Fruit fly (Drosophila melanogaster) whole organism, embryonic: ENCODE results near the gene pav.

Source experiments
- Adf1 ChIP-seq: fragments of 200-800 bp; sonication (Bioruptor generic); IDR thresholded peaks from 2 replicates; pipeline ENCODE4 v1.3.6; 2022; ENCODE audit warnings: missing biosample characterization, missing genetic modification characterization
- Antp ChIP-seq: fragments of 200-800 bp; sonication (Bioruptor generic); optimal IDR thresholded peaks from 3 replicates; lab custom pipeline; 2016; ENCODE audit warnings: missing biosample characterization, missing genetic modification characterization
- CG11085 ChIP-seq: fragments of 200-800 bp; sonication (Bioruptor generic); IDR thresholded peaks from 2 replicates; pipeline ENCODE4 v1.3.6; 2022; ENCODE audit warnings: missing biosample characterization, missing genetic modification characterization
- CG11093 ChIP-seq: fragments of 200-800 bp; sonication (Bioruptor generic); IDR thresholded peaks from 3 replicates; pipeline ENCODE4 v1.3.6; 2022; ENCODE audit warnings: missing biosample characterization, missing genetic modification characterization
- CG12391 ChIP-seq: fragments of 200-800 bp; sonication (Bioruptor generic); optimal IDR thresholded peaks from 3 replicates; lab custom pipeline; 2018; ENCODE audit warnings: missing biosample characterization, mild to moderate bottlenecking, missing genetic modification characterization, moderate library complexity
- CG14050 ChIP-seq: fragments of 200-800 bp; sonication (Bioruptor generic); IDR thresholded peaks from 3 replicates; pipeline ENCODE4 v1.3.6; 2022; ENCODE audit warnings: missing biosample characterization, missing genetic modification characterization
- CG15073 ChIP-seq: fragments of 200-800 bp; sonication (Bioruptor generic); optimal IDR thresholded peaks from 2 replicates; lab custom pipeline; 2016; ENCODE audit warnings: missing biosample characterization, missing genetic modification characterization
- CG15601 ChIP-seq: fragments of 200-800 bp; sonication (Bioruptor generic); optimal IDR thresholded peaks from 3 replicates; lab custom pipeline; 2019; ENCODE audit warnings: missing biosample characterization, mild to moderate bottlenecking, missing genetic modification characterization, moderate library complexity
- CG17361 ChIP-seq: fragments of 200-800 bp; sonication (Bioruptor generic); IDR thresholded peaks from 3 replicates; pipeline ENCODE4 v1.3.6; 2022; ENCODE audit warnings: missing biosample characterization, missing genetic modification characterization
- CG17829 ChIP-seq: fragments of 200-800 bp; optimal IDR thresholded peaks from 2 replicates; lab custom pipeline; 2019; ENCODE audit warnings: missing biosample characterization, mild to moderate bottlenecking, missing genetic modification characterization, moderate library complexity
- CG17912 ChIP-seq: fragments of 200-800 bp; sonication (Bioruptor generic); optimal IDR thresholded peaks from 2 replicates; lab custom pipeline; 2018; ENCODE audit warnings: missing biosample characterization, mild to moderate bottlenecking, missing genetic modification characterization
- CG18619 ChIP-seq: fragments of 200-800 bp; sonication (Bioruptor generic); optimal IDR thresholded peaks from 3 replicates; lab custom pipeline; 2017; ENCODE audit warnings: missing biosample characterization, mild to moderate bottlenecking, missing genetic modification characterization
- CG2116 ChIP-seq: fragments of 200-800 bp; sonication (Bioruptor generic); optimal IDR thresholded peaks from 3 replicates; lab custom pipeline; 2018; ENCODE audit warnings: missing biosample characterization, mild to moderate bottlenecking, missing genetic modification characterization
- CG30020 ChIP-seq: fragments of 200-800 bp; optimal IDR thresholded peaks from 2 replicates; lab custom pipeline; 2019; ENCODE audit warnings: missing biosample characterization, mild to moderate bottlenecking, missing genetic modification characterization, moderate library complexity
- CG4424 ChIP-seq: fragments of 200-800 bp; sonication (Bioruptor generic); optimal IDR thresholded peaks from 3 replicates; lab custom pipeline; 2016; ENCODE audit warnings: missing biosample characterization, missing genetic modification characterization
- CG6791 ChIP-seq: fragments of 200-800 bp; sonication (Bioruptor generic); IDR thresholded peaks from 3 replicates; pipeline ENCODE4 v1.3.6; 2022; ENCODE audit warnings: missing biosample characterization, missing genetic modification characterization; ENCODE audit not compliant: partially characterized antibody
- CG8089 ChIP-seq: fragments of 200-800 bp; sonication (Bioruptor generic); optimal IDR thresholded peaks from 3 replicates; lab custom pipeline; 2016; ENCODE audit warnings: missing biosample characterization, missing genetic modification characterization
- CG9797 ChIP-seq: fragments of 200-800 bp; sonication (Bioruptor generic); optimal IDR thresholded peaks from 3 replicates; lab custom pipeline; 2018; ENCODE audit warnings: missing biosample characterization, mild to moderate bottlenecking, missing genetic modification characterization
- Doc2 ChIP-seq: fragments of 200-800 bp; sonication (Bioruptor generic); IDR thresholded peaks from 2 replicates; pipeline ENCODE4 v1.3.6; 2022; ENCODE audit warnings: missing biosample characterization, missing genetic modification characterization
- Hmr ChIP-seq: fragments of 200-800 bp; sonication (Bioruptor generic); optimal IDR thresholded peaks from 3 replicates; lab custom pipeline; 2017; ENCODE audit warnings: mild to moderate bottlenecking, missing biosample characterization, missing genetic modification reagents, missing genetic modification characterization
- Hr78 ChIP-seq, 2 experiments: fragments of 200-800 bp in 1 of 2; fragments of >200 bp in 1 of 2; sonication (Bioruptor generic) in 1 of 2; optimal IDR thresholded peaks; 2 replicates each; lab custom pipeline; 2017 to 2019; ENCODE audit warnings: missing biosample characterization in 2 of 2, missing genetic modification characterization in 2 of 2, mild to moderate bottlenecking in 1 of 2, moderate library complexity in 1 of 2
- Kr ChIP-seq: fragments of 200-800 bp; sonication (Bioruptor generic); optimal IDR thresholded peaks from 2 replicates; lab custom pipeline; 2017; ENCODE audit warnings: missing biosample characterization, mild to moderate bottlenecking, missing genetic modification characterization
- Oli ChIP-seq: fragments of 200-800 bp; sonication (Bioruptor generic); optimal IDR thresholded peaks from 2 replicates; lab custom pipeline; 2018; ENCODE audit warnings: missing biosample characterization, mild to moderate bottlenecking, missing genetic modification characterization, moderate library complexity
- Ptx1 ChIP-seq: fragments of 200-800 bp; sonication (Bioruptor generic); IDR thresholded peaks from 2 replicates; pipeline ENCODE4 v1.3.6; 2022; ENCODE audit warnings: missing biosample characterization, missing genetic modification characterization
- Sox100B ChIP-seq: fragments of 200-800 bp; sonication (Bioruptor generic); optimal IDR thresholded peaks from 3 replicates; lab custom pipeline; 2018; ENCODE audit warnings: missing biosample characterization, mild to moderate bottlenecking, missing genetic modification characterization
- bsh ChIP-seq, 2 experiments: fragments of 200-800 bp; sonication (Bioruptor generic); optimal IDR thresholded peaks; 2 replicates each; lab custom pipeline; 2017 to 2018; ENCODE audit warnings: mild to moderate bottlenecking in 2 of 2, missing biosample characterization in 2 of 2, missing genetic modification characterization in 2 of 2, moderate library complexity in 1 of 2
- crp ChIP-seq, 2 experiments: fragments of 200-800 bp; sonication (Bioruptor generic); optimal IDR thresholded peaks; 2 replicates in 1 of 2; 3 replicates in 1 of 2; lab custom pipeline; 2017; ENCODE audit warnings: missing biosample characterization in 2 of 2, missing genetic modification characterization in 2 of 2, mild to moderate bottlenecking in 1 of 2, moderate library complexity in 1 of 2
- cwo ChIP-seq: fragments of 200-800 bp; sonication (Bioruptor generic); optimal IDR thresholded peaks from 3 replicates; lab custom pipeline; 2017; ENCODE audit warnings: missing biosample characterization, missing genetic modification characterization, mild to moderate bottlenecking, moderate library complexity, missing genetic modification reagents
- da ChIP-seq: fragments of 200-800 bp; sonication (Bioruptor generic); optimal IDR thresholded peaks from 2 replicates; lab custom pipeline; 2016; ENCODE audit warnings: missing biosample characterization, missing genetic modification characterization
- fd102C ChIP-seq: fragments of 200-800 bp; sonication (Bioruptor generic); optimal IDR thresholded peaks from 2 replicates; lab custom pipeline; 2018; ENCODE audit warnings: missing biosample characterization, mild to moderate bottlenecking, missing genetic modification characterization, moderate library complexity
- hb ChIP-seq: fragments of 200-800 bp; sonication (Bioruptor generic); IDR thresholded peaks from 3 replicates; pipeline ENCODE4 v1.3.6; 2022; ENCODE audit warnings: missing biosample characterization, missing genetic modification characterization; ENCODE audit not compliant: partially characterized antibody
- hkb ChIP-seq, 2 experiments: fragments of 200-800 bp in 1 of 2; fragments of >200 bp in 1 of 2; sonication (Bioruptor generic) in 1 of 2; IDR thresholded peaks in 1 of 2; optimal IDR thresholded peaks in 1 of 2; 2 replicates each; pipeline versions ENCODE4 v1.3.6 to Lab custom; 2017 to 2022; ENCODE audit warnings: missing biosample characterization in 1 of 2, missing genetic modification characterization in 1 of 2
- inv ChIP-seq: fragments of 200-800 bp; sonication (Bioruptor generic); IDR thresholded peaks from 2 replicates; pipeline ENCODE4 v1.3.6; 2022; ENCODE audit warnings: missing biosample characterization, missing genetic modification characterization; ENCODE audit not compliant: partially characterized antibody
- kah ChIP-seq: fragments of 200-800 bp; sonication (Bioruptor generic); optimal IDR thresholded peaks from 2 replicates; lab custom pipeline; 2018; ENCODE audit warnings: missing biosample characterization, mild to moderate bottlenecking, missing genetic modification characterization
- maf-S ChIP-seq: fragments of 200-800 bp; sonication (Bioruptor generic); optimal IDR thresholded peaks from 2 replicates; lab custom pipeline; 2016; ENCODE audit warnings: missing biosample characterization, missing genetic modification characterization
- nau ChIP-seq: fragments of 200-800 bp; sonication (Bioruptor generic); optimal IDR thresholded peaks from 3 replicates; lab custom pipeline; 2017; ENCODE audit warnings: missing biosample characterization, mild to moderate bottlenecking, missing genetic modification characterization, missing genetic modification reagents
- nerfin-2 ChIP-seq: fragments of 200-800 bp; sonication (Bioruptor generic); IDR thresholded peaks from 2 replicates; pipeline ENCODE4 v1.3.6; 2022; ENCODE audit warnings: missing biosample characterization, missing genetic modification characterization; ENCODE audit not compliant: partially characterized antibody
- odd ChIP-seq: fragments of 200-800 bp; sonication (Bioruptor generic); optimal IDR thresholded peaks from 2 replicates; lab custom pipeline; 2017; ENCODE audit warnings: missing biosample characterization, mild to moderate bottlenecking, missing genetic modification characterization
- pzg ChIP-seq: fragments of 200-800 bp; sonication (Bioruptor generic); optimal IDR thresholded peaks from 3 replicates; lab custom pipeline; 2018; ENCODE audit warnings: missing biosample characterization, mild to moderate bottlenecking, missing genetic modification characterization, moderate library complexity
- sd ChIP-seq: fragments of 200-800 bp; sonication (Bioruptor generic); optimal IDR thresholded peaks from 3 replicates; lab custom pipeline; 2018; ENCODE audit warnings: missing biosample characterization, mild to moderate bottlenecking, missing genetic modification characterization, moderate library complexity
- sens ChIP-seq: fragments of 200-800 bp; sonication (Bioruptor generic); peaks from one replicate; lab custom pipeline; 2016; ENCODE audit warnings: missing biosample characterization, missing genetic modification characterization
- sisA ChIP-seq: fragments of 200-800 bp; sonication (Bioruptor generic); IDR thresholded peaks from 2 replicates; pipeline ENCODE4 v1.3.6; 2022; ENCODE audit warnings: missing biosample characterization, missing genetic modification characterization
- sna ChIP-seq: fragments of 200-800 bp; sonication (Bioruptor generic); IDR thresholded peaks from 2 replicates; pipeline ENCODE4 v1.3.6; 2022; ENCODE audit warnings: missing biosample characterization, missing genetic modification characterization; ENCODE audit not compliant: partially characterized antibody
- sug ChIP-seq: fragments of 200-800 bp; optimal IDR thresholded peaks from 2 replicates; lab custom pipeline; 2019; ENCODE audit warnings: missing biosample characterization, mild to moderate bottlenecking, missing genetic modification characterization, moderate library complexity
- tap ChIP-seq: fragments of 200-800 bp; optimal IDR thresholded peaks from 3 replicates; lab custom pipeline; 2019; ENCODE audit warnings: missing biosample characterization, mild to moderate bottlenecking, missing genetic modification characterization, moderate library complexity
- tin ChIP-seq: fragments of 200-800 bp; sonication (Bioruptor generic); optimal IDR thresholded peaks from 3 replicates; lab custom pipeline; 2016; ENCODE audit warnings: missing biosample characterization, missing genetic modification characterization
- tna ChIP-seq: fragments of 200-800 bp; sonication (Bioruptor generic); IDR thresholded peaks from 2 replicates; pipeline ENCODE4 v1.3.6; 2022; ENCODE audit warnings: missing biosample characterization, missing genetic modification characterization; ENCODE audit not compliant: partially characterized antibody
- toy ChIP-seq: fragments of 200-800 bp; sonication (Bioruptor generic); IDR thresholded peaks from 2 replicates; pipeline ENCODE4 v1.3.6; 2022; ENCODE audit warnings: missing biosample characterization, missing genetic modification characterization
- vvl ChIP-seq: fragments of 200-800 bp; sonication (Bioruptor generic); IDR thresholded peaks from 2 replicates; pipeline ENCODE4 v1.3.6; 2022; ENCODE audit warnings: missing biosample characterization, missing genetic modification characterization

Gene pav

dm6 chr3L:4259102-4259558 is 16.6 kb downstream of the pav start, which contains the start of the genes CG15011 and CG1309 (continued):
- no peak for TF ChIP-seq CG6791 (GFP tag; lab: Robert Waterston, UW)
- TF ChIP-seq CG11093 = no peak; the same call in 2 of the 3 replicates
- no peak for TF ChIP-seq CG11085 (GFP tag; lab: Robert Waterston, UW)
- TF ChIP-seq pzg = peak; percentile 65
- TF ChIP-seq CG2116 (GFP tag; lab: Kevin White, UChicago) = peak; percentile 76
- peak; percentile 98 for TF ChIP-seq sens
- TF ChIP-seq CG17829 (tag; lab: Kevin White, UChicago) = peak; percentile 90
- TF ChIP-seq cwo (GFP tag; lab: Kevin White, UChicago) = peak; percentile 35
- TF ChIP-seq CG9797 (GFP tag; lab: Kevin White, UChicago) = peak; percentile 32
- TF ChIP-seq hb (GFP tag; lab: Robert Waterston, UW) = no peak
- TF ChIP-seq inv = peak; percentile 39; the same call in 1 of the 2 replicates
- peak; percentile 84 for TF ChIP-seq sisA (GFP tag; lab: Robert Waterston, UW)
- peak; percentile 99 for TF ChIP-seq sd
- peak; percentile 88 for TF ChIP-seq CG17361 (GFP tag; lab: Robert Waterston, UW)
- peak; percentile 86 for TF ChIP-seq CG4424 (GFP tag; lab: Kevin White, UChicago)
- peak; percentile 87 for TF ChIP-seq da
- peak; percentile 62 for TF ChIP-seq CG14050 (GFP tag; lab: Robert Waterston, UW)
- TF ChIP-seq kah (GFP tag; lab: Kevin White, UChicago) = peak; percentile 14
- TF ChIP-seq odd = peak; percentile 53
- TF ChIP-seq CG12391 (tag; lab: Kevin White, UChicago) = peak; percentile 93
- TF ChIP-seq fd102C (GFP tag; lab: Kevin White, UChicago) = peak; percentile 68
- TF ChIP-seq Kr = no peak
- peak; percentile 67 for TF ChIP-seq tap (tag; lab: Kevin White, UChicago)
- TF ChIP-seq tin (GFP tag; lab: Kevin White, UChicago) = peak; percentile 83
- no peak for TF ChIP-seq sna
- TF ChIP-seq Doc2 (GFP tag; lab: Robert Waterston, UW) = no peak
- TF ChIP-seq CG18619 (GFP tag; lab: Kevin White, UChicago) = peak; percentile 74
- no peak for TF ChIP-seq nau (GFP tag; lab: Kevin White, UChicago)
- peak; percentile 28 for TF ChIP-seq CG17912 (GFP tag; lab: Kevin White, UChicago)
- TF ChIP-seq CG15073 (GFP tag; lab: Kevin White, UChicago) = peak; percentile 26
- no peak for TF ChIP-seq tna (GFP tag; lab: Robert Waterston, UW)
- peak; percentile 67 for TF ChIP-seq Oli (tag; lab: Kevin White, UChicago)
- TF ChIP-seq CG8089 (GFP tag; lab: Kevin White, UChicago) = peak; percentile 71
- no peak for TF ChIP-seq nerfin-2 (GFP tag; lab: Robert Waterston, UW)
- TF ChIP-seq Antp (GFP tag; lab: Kevin White, UChicago) = peak; percentile 83
- TF ChIP-seq Ptx1 (GFP tag; lab: Robert Waterston, UW) = peak; percentile 89
- TF ChIP-seq Hr78 (GFP tag; optimal IDR thresholded peaks at IDR 0.05; lab: Kevin White, UChicago) = peak in 1 of 2 experiments; percentile 46
- TF ChIP-seq sug (tag; lab: Kevin White, UChicago) = peak; percentile 92
- TF ChIP-seq bsh (GFP tag; optimal IDR thresholded peaks at IDR 0.05; lab: Kevin White, UChicago) = peak; percentile 33 to 83
- TF ChIP-seq CG15601 (tag; lab: Kevin White, UChicago) = peak; percentile 80
- peak; percentile 81 for TF ChIP-seq Hmr (GFP tag; lab: Kevin White, UChicago)
- TF ChIP-seq Adf1 (GFP tag; lab: Robert Waterston, UW) = peak; percentile 59
- peak; percentile 84 for TF ChIP-seq vvl (GFP tag; lab: Robert Waterston, UW)
- TF ChIP-seq hkb (optimal IDR thresholded peaks at IDR 0.05; lab: Kevin White, UChicago) = no peak
- TF ChIP-seq hkb (GFP tag; IDR thresholded peaks at IDR 0.05; lab: Robert Waterston, UW) = peak; percentile 60; the same call in 1 of the 2 replicates
- TF ChIP-seq crp (GFP tag; optimal IDR thresholded peaks at IDR 0.05; lab: Kevin White, UChicago) = peak; percentile 72 to 87
- peak; percentile 79 for TF ChIP-seq CG30020 (tag; lab: Kevin White, UChicago)
- peak; percentile 87 for TF ChIP-seq maf-S (GFP tag; lab: Kevin White, UChicago)
- TF ChIP-seq Sox100B (GFP tag; lab: Kevin White, UChicago) = peak; percentile 76
- no peak for TF ChIP-seq toy (GFP tag; lab: Robert Waterston, UW)
